Fruit fly (Drosophila melanogaster) whole organism, adult: Measurements from ENCODE around the gene Tango5.
A peak's percentile ranks its signal among the peaks of the same experiment; 100 is the strongest.

Experiments used
- CG12768 ChIP-seq: fragments of 200-800 bp; sonication (Bioruptor generic); optimal IDR thresholded peaks from 2 replicates; lab custom pipeline; 2017; ENCODE audit warnings: missing biosample characterization, missing genetic modification characterization, mild to moderate bottlenecking, moderate library complexity, missing genetic modification reagents
- CG7045 ChIP-seq: fragments of 200-800 bp; sonication (Bioruptor generic); optimal IDR thresholded peaks from 2 replicates; lab custom pipeline; 2017; ENCODE audit warnings: missing biosample characterization, mild to moderate bottlenecking, missing genetic modification characterization
- Mnt ChIP-seq: fragments of 200-800 bp; sonication (Bioruptor generic); optimal IDR thresholded peaks from 2 replicates; lab custom pipeline; 2016; ENCODE audit warnings: missing biosample characterization, mild to moderate bottlenecking, missing genetic modification characterization
- pad ChIP-seq: fragments of 200-800 bp; sonication (Bioruptor generic); optimal IDR thresholded peaks from 3 replicates; lab custom pipeline; 2017; ENCODE audit warnings: missing biosample characterization, missing genetic modification characterization, mild to moderate bottlenecking, moderate library complexity, missing genetic modification reagents

DNA sequence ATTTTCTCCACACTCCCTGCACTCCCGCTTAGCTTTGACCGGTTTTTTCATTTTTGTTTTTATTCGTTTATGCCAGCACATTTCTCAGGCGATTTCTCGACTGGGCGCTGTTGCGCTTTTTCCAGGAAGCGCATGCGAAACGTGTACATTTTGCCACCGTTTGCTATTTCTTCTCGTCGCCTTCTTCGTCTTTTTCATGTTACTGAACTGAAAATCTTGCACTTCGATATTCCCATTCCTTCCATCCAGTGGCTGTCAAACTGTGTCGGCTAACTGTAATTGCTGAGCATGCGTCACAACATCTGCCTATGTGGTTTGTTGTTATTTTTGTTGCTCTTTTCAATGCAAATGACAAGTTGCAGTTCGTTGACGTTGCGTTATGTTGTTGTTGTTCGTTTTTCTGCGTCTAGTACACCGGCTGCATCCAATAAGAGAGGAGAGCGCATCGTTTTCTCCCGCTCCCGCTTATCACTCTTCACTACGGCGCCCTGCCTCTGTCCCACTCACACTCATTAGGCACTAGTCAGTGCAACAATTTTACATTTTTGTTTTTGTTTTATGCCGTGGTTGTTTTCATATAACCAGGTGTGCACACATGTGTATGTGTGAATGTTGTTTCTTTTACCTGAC is 37.7 kb upstream of the Tango5 start:
- TF ChIP-seq pad (GFP tag; lab: Kevin White, UChicago) (no peak), CG12768 (GFP tag; lab: Kevin White, UChicago) (no peak), CG7045 (GFP tag; lab: Kevin White, UChicago) (no peak), Mnt (GFP tag; lab: Kevin White, UChicago) (peak; percentile 19)
